Fruit fly (Drosophila melanogaster) whole organism, embryonic: ENCODE data around the gene aqz.

Experiments
- Asciz ChIP-seq: fragments of 200-800 bp; sonication (Bioruptor generic); optimal IDR thresholded peaks from 2 replicates; lab custom pipeline; 2017; ENCODE audit warnings: missing biosample characterization, mild to moderate bottlenecking, missing genetic modification characterization, missing genetic modification reagents
- B-H1 ChIP-seq: fragments of 200-800 bp; sonication (Bioruptor generic); IDR thresholded peaks from 3 replicates; pipeline ENCODE4 v1.3.6; 2022; ENCODE audit warnings: missing biosample characterization, missing genetic modification characterization
- B-H2 ChIP-seq: fragments of 200-800 bp; sonication (Bioruptor generic); optimal IDR thresholded peaks from 2 replicates; lab custom pipeline; 2018; ENCODE audit warnings: missing biosample characterization, mild to moderate bottlenecking, missing genetic modification characterization
- CG10209 ChIP-seq: fragments of 200-800 bp; sonication (Bioruptor generic); optimal IDR thresholded peaks from 3 replicates; lab custom pipeline; 2017; ENCODE audit warnings: missing biosample characterization, mild to moderate bottlenecking, missing genetic modification characterization, missing genetic modification reagents
- CG11093 ChIP-seq: fragments of 200-800 bp; sonication (Bioruptor generic); IDR thresholded peaks from 3 replicates; pipeline ENCODE4 v1.3.6; 2022; ENCODE audit warnings: missing biosample characterization, missing genetic modification characterization
- CG15696 ChIP-seq: fragments of 200-800 bp; sonication (Bioruptor generic); optimal IDR thresholded peaks from 2 replicates; lab custom pipeline; 2019; ENCODE audit warnings: missing biosample characterization, mild to moderate bottlenecking, missing genetic modification characterization, moderate library complexity
- CG16813 ChIP-seq: fragments of 200-800 bp; sonication (Bioruptor generic); IDR thresholded peaks from 3 replicates; pipeline ENCODE4 v1.3.6; 2022; ENCODE audit warnings: missing biosample characterization, missing genetic modification characterization; ENCODE audit not compliant: partially characterized antibody
- CG17802 ChIP-seq: fragments of 200-800 bp; sonication (Bioruptor generic); optimal IDR thresholded peaks from 2 replicates; lab custom pipeline; 2018; ENCODE audit warnings: missing biosample characterization, mild to moderate bottlenecking, missing genetic modification characterization, moderate library complexity
- CG18599 ChIP-seq: fragments of 200-800 bp; sonication (Bioruptor generic); optimal IDR thresholded peaks from 3 replicates; lab custom pipeline; 2017; ENCODE audit warnings: missing biosample characterization, missing genetic modification characterization, mild to moderate bottlenecking, moderate library complexity, missing genetic modification reagents
- CG18619 ChIP-seq: fragments of 200-800 bp; sonication (Bioruptor generic); optimal IDR thresholded peaks from 3 replicates; lab custom pipeline; 2017; ENCODE audit warnings: missing biosample characterization, mild to moderate bottlenecking, missing genetic modification characterization
- CG2116 ChIP-seq: fragments of 200-800 bp; sonication (Bioruptor generic); optimal IDR thresholded peaks from 3 replicates; lab custom pipeline; 2018; ENCODE audit warnings: missing biosample characterization, mild to moderate bottlenecking, missing genetic modification characterization
- CG2875 ChIP-seq: fragments of 200-800 bp; sonication (Bioruptor generic); optimal IDR thresholded peaks from 2 replicates; lab custom pipeline; 2017; ENCODE audit warnings: missing biosample characterization, mild to moderate bottlenecking, missing genetic modification characterization, missing genetic modification reagents
- CG3407 ChIP-seq: fragments of 200-800 bp; sonication (Bioruptor generic); optimal IDR thresholded peaks from 2 replicates; lab custom pipeline; 2018; ENCODE audit warnings: missing biosample characterization, mild to moderate bottlenecking, missing genetic modification characterization
- CG34376 ChIP-seq: fragments of 200-800 bp; sonication (Bioruptor generic); optimal IDR thresholded peaks from 2 replicates; lab custom pipeline; 2018; ENCODE audit warnings: missing biosample characterization, mild to moderate bottlenecking, missing genetic modification characterization
- CG3995 ChIP-seq: fragments of 200-800 bp; sonication (Bioruptor generic); optimal IDR thresholded peaks from 3 replicates; lab custom pipeline; 2016; ENCODE audit warnings: missing biosample characterization, missing genetic modification characterization
- CG4424 ChIP-seq: fragments of 200-800 bp; sonication (Bioruptor generic); optimal IDR thresholded peaks from 3 replicates; lab custom pipeline; 2016; ENCODE audit warnings: missing biosample characterization, missing genetic modification characterization
- CG6765 ChIP-seq: fragments of 200-800 bp; sonication (Bioruptor generic); optimal IDR thresholded peaks from 3 replicates; lab custom pipeline; 2017; ENCODE audit warnings: missing biosample characterization, mild to moderate bottlenecking, missing genetic modification characterization
- CG7987 ChIP-seq: fragments of 200-800 bp; sonication (Bioruptor generic); optimal IDR thresholded peaks from 2 replicates; lab custom pipeline; 2018; ENCODE audit warnings: missing biosample characterization, mild to moderate bottlenecking, missing genetic modification characterization, moderate library complexity
- CG9932 ChIP-seq: fragments of 200-800 bp; sonication (Bioruptor generic); IDR thresholded peaks from 2 replicates; pipeline ENCODE4 v1.3.6; 2022; ENCODE audit warnings: missing biosample characterization, missing genetic modification characterization
- Fer2 ChIP-seq: fragments of 200-800 bp; sonication (Bioruptor generic); optimal IDR thresholded peaks from 2 replicates; lab custom pipeline; 2018; ENCODE audit warnings: missing biosample characterization, mild to moderate bottlenecking, missing genetic modification characterization, moderate library complexity
- HLH54F ChIP-seq: fragments of 200-800 bp; sonication (Bioruptor generic); optimal IDR thresholded peaks from 3 replicates; lab custom pipeline; 2016; ENCODE audit warnings: missing biosample characterization, missing genetic modification characterization
- Hr39 ChIP-seq: fragments of >200 bp; optimal IDR thresholded peaks from 2 replicates; lab custom pipeline; 2017
- MTF-1 ChIP-seq: fragments of 200-800 bp; sonication (Bioruptor generic); optimal IDR thresholded peaks from 2 replicates; lab custom pipeline; 2018; ENCODE audit warnings: missing biosample characterization, mild to moderate bottlenecking, missing genetic modification characterization, borderline replicate concordance
- Neu2 ChIP-seq: fragments of 200-800 bp; sonication (Bioruptor generic); optimal IDR thresholded peaks from 3 replicates; lab custom pipeline; 2016; ENCODE audit warnings: missing biosample characterization, missing genetic modification characterization, borderline replicate concordance
- Nf-YB ChIP-seq: fragments of 200-800 bp; sonication (Bioruptor generic); optimal IDR thresholded peaks from 3 replicates; lab custom pipeline; 2019; ENCODE audit warnings: missing biosample characterization, mild to moderate bottlenecking, missing genetic modification characterization, moderate library complexity
- Poxn ChIP-seq: fragments of 200-800 bp; sonication (Bioruptor generic); IDR thresholded peaks from 2 replicates; pipeline ENCODE4 v1.3.6; 2022; ENCODE audit warnings: missing biosample characterization, missing genetic modification characterization
- Rfx ChIP-seq: fragments of 200-800 bp; sonication (Bioruptor generic); IDR thresholded peaks from 2 replicates; pipeline ENCODE4 v1.3.6; 2022; ENCODE audit warnings: missing biosample characterization, missing genetic modification characterization
- Vsx1 ChIP-seq: fragments of 200-800 bp; sonication (Bioruptor generic); optimal IDR thresholded peaks from 2 replicates; lab custom pipeline; 2017; ENCODE audit warnings: missing biosample characterization, mild to moderate bottlenecking, missing genetic modification characterization, missing genetic modification reagents
- Xbp1 ChIP-seq: fragments of 200-800 bp; sonication (Bioruptor generic); optimal IDR thresholded peaks from 3 replicates; lab custom pipeline; 2016; ENCODE audit warnings: missing biosample characterization, mild to moderate bottlenecking, missing genetic modification characterization
- ac ChIP-seq: fragments of 200-800 bp; sonication (Bioruptor generic); optimal IDR thresholded peaks from 3 replicates; lab custom pipeline; 2017; ENCODE audit warnings: missing biosample characterization, mild to moderate bottlenecking, missing genetic modification characterization
- ash1 ChIP-seq: fragments of 200-800 bp; sonication (Bioruptor generic); optimal IDR thresholded peaks from 2 replicates; lab custom pipeline; 2018; ENCODE audit warnings: missing biosample characterization, mild to moderate bottlenecking, missing genetic modification characterization
- az2 ChIP-seq: fragments of 200-800 bp; sonication (Bioruptor generic); optimal IDR thresholded peaks from 3 replicates; lab custom pipeline; 2016; ENCODE audit warnings: missing biosample characterization, missing genetic modification characterization
- bigmax ChIP-seq: fragments of 200-800 bp; sonication (Bioruptor generic); optimal IDR thresholded peaks from 2 replicates; lab custom pipeline; 2018; ENCODE audit warnings: missing biosample characterization, mild to moderate bottlenecking, missing genetic modification characterization
- cwo ChIP-seq: fragments of 200-800 bp; sonication (Bioruptor generic); optimal IDR thresholded peaks from 3 replicates; lab custom pipeline; 2017; ENCODE audit warnings: missing biosample characterization, missing genetic modification characterization, mild to moderate bottlenecking, moderate library complexity, missing genetic modification reagents
- dati ChIP-seq: fragments of 200-800 bp; sonication (Bioruptor generic); IDR thresholded peaks from 2 replicates; pipeline ENCODE4 v1.3.6; 2022; ENCODE audit warnings: missing biosample characterization, missing genetic modification characterization
- ems ChIP-seq: fragments of 200-800 bp; sonication (Bioruptor generic); optimal IDR thresholded peaks from 3 replicates; lab custom pipeline; 2016; ENCODE audit warnings: missing biosample characterization, missing genetic modification characterization
- eyg ChIP-seq: fragments of 200-800 bp; sonication (Bioruptor generic); optimal IDR thresholded peaks from 3 replicates; lab custom pipeline; 2016; ENCODE audit warnings: missing biosample characterization, missing genetic modification characterization
- grn ChIP-seq: fragments of 200-800 bp; sonication (Bioruptor generic); optimal IDR thresholded peaks from 3 replicates; lab custom pipeline; 2017; ENCODE audit warnings: missing biosample characterization, missing genetic modification characterization
- jing ChIP-seq: fragments of 200-800 bp; sonication (Bioruptor generic); optimal IDR thresholded peaks from 2 replicates; lab custom pipeline; 2018; ENCODE audit warnings: missing biosample characterization, mild to moderate bottlenecking, missing genetic modification characterization
- kni ChIP-seq: fragments of 200-800 bp; sonication (Bioruptor generic); optimal IDR thresholded peaks from 3 replicates; lab custom pipeline; 2017; ENCODE audit warnings: mild to moderate bottlenecking, missing biosample characterization, missing genetic modification reagents, missing genetic modification characterization
- lbe ChIP-seq: fragments of 200-800 bp; sonication (Bioruptor generic); optimal IDR thresholded peaks from 2 replicates; lab custom pipeline; 2016; ENCODE audit warnings: missing biosample characterization, mild to moderate bottlenecking, missing genetic modification characterization
- mam ChIP-seq: fragments of 200-800 bp; sonication (Bioruptor generic); optimal IDR thresholded peaks from 3 replicates; lab custom pipeline; 2016; ENCODE audit warnings: missing biosample characterization, missing genetic modification characterization
- oc ChIP-seq: fragments of 200-800 bp; sonication (Bioruptor generic); optimal IDR thresholded peaks from 2 replicates; lab custom pipeline; 2018; ENCODE audit warnings: missing biosample characterization, mild to moderate bottlenecking, missing genetic modification characterization, moderate library complexity
- repo ChIP-seq: fragments of 200-800 bp; sonication (Bioruptor generic); optimal IDR thresholded peaks from 2 replicates; lab custom pipeline; 2016; ENCODE audit warnings: missing biosample characterization, missing genetic modification characterization
- row ChIP-seq: fragments of 200-800 bp; sonication (Bioruptor generic); IDR thresholded peaks from 3 replicates; pipeline ENCODE4 v1.3.6; 2022; ENCODE audit warnings: missing biosample characterization, missing genetic modification characterization
- sisA ChIP-seq: fragments of 200-800 bp; sonication (Bioruptor generic); IDR thresholded peaks from 2 replicates; pipeline ENCODE4 v1.3.6; 2022; ENCODE audit warnings: missing biosample characterization, missing genetic modification characterization
- twi ChIP-seq: fragments of 200-800 bp; optimal IDR thresholded peaks from 2 replicates; lab custom pipeline; 2019; ENCODE audit warnings: missing biosample characterization, mild to moderate bottlenecking, missing genetic modification characterization, moderate library complexity
- usp ChIP-seq: fragments of >200 bp; optimal IDR thresholded peaks from 2 replicates; lab custom pipeline; 2017; ENCODE audit warnings: missing biosample characterization, missing genetic modification characterization
- vfl ChIP-seq: fragments of 200-800 bp; sonication (Bioruptor generic); optimal IDR thresholded peaks from 2 replicates; lab custom pipeline; 2016; ENCODE audit warnings: missing biosample characterization, missing genetic modification characterization

The aqz gene

dm6 chr3R:8811323-8811936 is 9.1 kb downstream of the aqz start (continued):
- TF ChIP-seq Hr39 (lab: Kevin White, UChicago) (no peak), MTF-1 (GFP tag; lab: Kevin White, UChicago) (peak; percentile 97), CG16813 (GFP tag; lab: Robert Waterston, UW) (no peak), B-H2 (GFP tag; lab: Kevin White, UChicago) (peak; percentile 96), ash1 (peak; percentile 94), usp (GFP tag; lab: Kevin White, UChicago) (no peak), mam (GFP tag; lab: Kevin White, UChicago) (peak; percentile 99), CG18599 (GFP tag; lab: Kevin White, UChicago) (peak; percentile 99), vfl (peak; percentile 98), CG9932 (peak; percentile 99), CG18619 (GFP tag; lab: Kevin White, UChicago) (peak; percentile 99), oc (tag; lab: Kevin White, UChicago) (peak; percentile 99), grn (peak; percentile 86), ems (GFP tag; lab: Kevin White, UChicago) (peak; percentile 99), CG34376 (GFP tag; lab: Kevin White, UChicago) (peak; percentile 99), CG11093 (peak; percentile 98), CG10209 (GFP tag; lab: Kevin White, UChicago) (peak; percentile 99), ac (GFP tag; lab: Kevin White, UChicago) (peak; percentile 85), row (GFP tag; lab: Robert Waterston, UW) (peak; percentile 99), Rfx (GFP tag; lab: Robert Waterston, UW) (peak; percentile 99), sisA (GFP tag; lab: Robert Waterston, UW) (peak; percentile 99), B-H1 (peak; percentile 98), cwo (GFP tag; lab: Kevin White, UChicago) (peak; percentile 98), CG6765 (GFP tag; lab: Kevin White, UChicago) (peak; percentile 98), eyg (GFP tag; lab: Kevin White, UChicago) (peak; percentile 98), CG2875 (GFP tag; lab: Kevin White, UChicago) (peak; percentile 98), CG3995 (peak; percentile 88), dati (GFP tag; lab: Robert Waterston, UW) (peak; percentile 94), lbe (GFP tag; lab: Kevin White, UChicago) (peak; percentile 98), twi (peak; percentile 95), CG3407 (GFP tag; lab: Kevin White, UChicago) (peak; percentile 95), Vsx1 (GFP tag; lab: Kevin White, UChicago) (peak; percentile 95), Asciz (GFP tag; lab: Kevin White, UChicago) (peak; percentile 97), CG7987 (peak; percentile 97), CG2116 (peak; percentile 81), Fer2 (peak; percentile 98), repo (GFP tag; lab: Kevin White, UChicago) (peak; percentile 98), CG17802 (tag; lab: Kevin White, UChicago) (peak; percentile 90), Xbp1 (GFP tag; lab: Kevin White, UChicago) (peak; percentile 99), Poxn (peak; percentile 98), CG4424 (GFP tag; lab: Kevin White, UChicago) (peak; percentile 99), jing (GFP tag; lab: Kevin White, UChicago) (peak; percentile 99), HLH54F (GFP tag; lab: Kevin White, UChicago) (peak; percentile 99), Nf-YB (peak; percentile 89), Neu2 (GFP tag; lab: Kevin White, UChicago) (peak; percentile 96), az2 (GFP tag; lab: Kevin White, UChicago) (peak; percentile 99), kni (GFP tag; lab: Kevin White, UChicago) (peak; percentile 94), bigmax (GFP tag; lab: Kevin White, UChicago) (peak; percentile 90), CG15696 (peak; percentile 94)
